Worm (Caenorhabditis elegans) whole organism, young adult: ENCODE data around the gene hrg-6.

Experiments used
- D2030.7 ChIP-seq: fragments of 200-800 bp; sonication (Bioruptor generic); IDR thresholded peaks from 2 replicates; pipeline ENCODE4 v1.3.6; 2022; ENCODE audit warnings: missing genetic modification reagents, missing genetic modification characterization, missing compliant biosample characterization
- K11D2.4 ChIP-seq: fragments of 200-800 bp; sonication (Bioruptor generic); IDR thresholded peaks from 2 replicates; pipeline ENCODE4 v1.3.6; 2022; ENCODE audit warnings: missing genetic modification reagents, missing genetic modification characterization, missing compliant biosample characterization
- K12H6.12 ChIP-seq: fragments of 200-800 bp; sonication (Bioruptor generic); optimal IDR thresholded peaks from 2 replicates; lab custom pipeline; 2018; ENCODE audit warnings: mild to moderate bottlenecking, missing genetic modification characterization, missing compliant biosample characterization
- T07F8.4 ChIP-seq: sonication (generic microtip); optimal IDR thresholded peaks from 2 replicates; lab custom pipeline; 2016; ENCODE audit warnings: mild to moderate bottlenecking, missing genetic modification characterization, moderate library complexity, missing compliant biosample characterization
- Y53G8AR.9 ChIP-seq: fragments of 200-800 bp; sonication (Bioruptor generic); conservative IDR thresholded peaks from 2 replicates; pipeline ENCODE4 v1.3.6; 2022; ENCODE audit warnings: missing genetic modification reagents, missing genetic modification characterization, missing compliant biosample characterization
- ama-1 ChIP-seq, 3 experiments: fragments of 150-350 bp in 1 of 3; sonication (generic microtip) in 2 of 3; optimal IDR thresholded peaks; 2 replicates each; lab custom pipeline; 2014 to 2018; ENCODE audit warnings: missing biosample characterization in 2 of 3, missing genetic modification characterization in 2 of 3, missing genetic modification reagents in 2 of 3
- cebp-1 ChIP-seq, 2 experiments: fragments of 200-800 bp in 1 of 2; sonication (Bioruptor generic) in 1 of 2; sonication (generic microtip) in 1 of 2; IDR thresholded peaks in 1 of 2; optimal IDR thresholded peaks in 1 of 2; 2 replicates each; pipeline versions ENCODE4 v1.3.6 to Lab custom; 2017 to 2022; ENCODE audit warnings: missing compliant biosample characterization in 2 of 2, missing genetic modification characterization in 2 of 2, mild to moderate bottlenecking in 1 of 2, missing genetic modification reagents in 1 of 2, moderate library complexity in 1 of 2
- ceh-27 ChIP-seq: fragments of 200-800 bp; sonication (Bioruptor generic); optimal IDR thresholded peaks from 2 replicates; lab custom pipeline; 2018; ENCODE audit warnings: mild to moderate bottlenecking, missing genetic modification characterization, moderate library complexity, missing compliant biosample characterization
- chd-7 ChIP-seq: sonication (generic microtip); optimal IDR thresholded peaks from 2 replicates; lab custom pipeline; 2016; ENCODE audit warnings: mild to moderate bottlenecking, missing genetic modification characterization, moderate library complexity, missing compliant biosample characterization
- dpl-1 ChIP-seq: fragments of 150-350 bp; optimal IDR thresholded peaks from 2 replicates; lab custom pipeline; 2014; ENCODE audit warnings: missing biosample characterization, missing genetic modification reagents, missing genetic modification characterization
- egl-44 ChIP-seq: fragments of 200-800 bp; sonication (Bioruptor generic); IDR thresholded peaks from 2 replicates; pipeline ENCODE4 v1.3.6; 2022; ENCODE audit warnings: missing genetic modification reagents, missing genetic modification characterization, missing compliant biosample characterization
- pha-4 ChIP-seq: fragments of 150-350 bp; sonication (generic microtip); optimal IDR thresholded peaks from 2 replicates; lab custom pipeline; 2014; ENCODE audit warnings: missing biosample characterization, missing genetic modification reagents, missing genetic modification characterization
- snpc-4 ChIP-seq, 5 experiments: fragments of 150-350 bp in 1 of 5; sonication (generic microtip) in 4 of 5; optimal IDR thresholded peaks; 2 replicates each; lab custom pipeline; 2014 to 2018; ENCODE audit warnings: missing genetic modification characterization in 5 of 5, missing biosample characterization in 3 of 5, antibody characterized with exemption in 2 of 5, mild to moderate bottlenecking in 2 of 5, missing compliant biosample characterization in 2 of 5, missing genotype in 2 of 5, moderate library complexity in 2 of 5, missing genetic modification reagents in 1 of 5
- ztf-25 ChIP-seq: fragments of 200-800 bp; sonication (Bioruptor generic); IDR thresholded peaks from 2 replicates; pipeline ENCODE4 v1.3.6; 2022; ENCODE audit warnings: missing genetic modification reagents, missing genetic modification characterization, missing compliant biosample characterization

DNA sequence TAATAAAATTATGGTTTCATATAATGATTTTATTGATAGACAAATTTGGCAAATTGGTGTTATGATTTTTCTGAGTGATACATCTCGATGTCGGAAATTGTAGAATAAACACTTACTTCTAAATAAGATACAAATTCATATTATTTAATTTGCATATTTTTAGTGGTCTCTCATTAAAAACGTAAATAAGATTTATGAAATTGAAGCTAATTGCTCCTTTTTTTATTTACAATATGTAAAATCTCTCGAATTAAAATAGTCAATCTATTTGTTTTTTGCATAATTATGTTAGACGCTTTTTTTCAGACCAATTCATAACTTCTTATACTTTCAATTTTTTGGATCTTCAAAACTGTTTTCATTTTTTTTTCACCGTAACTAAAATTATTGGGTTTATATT, at the start of gene hrg-6:
- TF ChIP-seq K11D2.4 (GFP tag; lab: Robert Waterston, UW) (no peak), ama-1 (optimal IDR thresholded peaks at IDR 0.05; lab: Kevin White, UChicago) (no peak), ama-1 (GFP tag; optimal IDR thresholded peaks at IDR 0.05; lab: Kevin White, UChicago) (no peak), chd-7 (tag; lab: Kevin White, UChicago) (no peak), ceh-27 (no peak), K12H6.12 (tag; lab: Kevin White, UChicago) (no peak), snpc-4 (GFP tag; optimal IDR thresholded peaks at IDR 0.05; lab: Kevin White, UChicago) (no peak), snpc-4 (tag; optimal IDR thresholded peaks at IDR 0.05; lab: Kevin White, UChicago) (no peak), T07F8.4 (tag; lab: Kevin White, UChicago) (no peak), dpl-1 (GFP tag; lab: Kevin White, UChicago) (no peak), D2030.7 (GFP tag; lab: Robert Waterston, UW) (no peak), pha-4 (tag; lab: Kevin White, UChicago) (no peak), Y53G8AR.9 (no peak), ztf-25 (no peak), egl-44 (GFP tag; lab: Robert Waterston, UW) (no peak), cebp-1 (GFP tag; IDR thresholded peaks at IDR 0.05; lab: Robert Waterston, UW) (no peak), cebp-1 (tag; optimal IDR thresholded peaks at IDR 0.05; lab: Kevin White, UChicago) (no peak)
